Fruit fly (Drosophila melanogaster) whole organism, embryonic: ENCODE measurements around the gene peb.

Experiments used
- ATbp ChIP-seq: fragments of 200-800 bp; sonication (Bioruptor generic); optimal IDR thresholded peaks from 2 replicates; lab custom pipeline; 2017; ENCODE audit warnings: missing biosample characterization, mild to moderate bottlenecking, missing genetic modification characterization, missing genetic modification reagents
- Adf1 ChIP-seq: fragments of 200-800 bp; sonication (Bioruptor generic); IDR thresholded peaks from 2 replicates; pipeline ENCODE4 v1.3.6; 2022; ENCODE audit warnings: missing biosample characterization, missing genetic modification characterization
- Asciz ChIP-seq: fragments of 200-800 bp; sonication (Bioruptor generic); optimal IDR thresholded peaks from 2 replicates; lab custom pipeline; 2017; ENCODE audit warnings: missing biosample characterization, mild to moderate bottlenecking, missing genetic modification characterization, missing genetic modification reagents
- Awh ChIP-seq: fragments of 200-800 bp; sonication (Bioruptor generic); IDR thresholded peaks from 2 replicates; pipeline ENCODE4, ENCODE4 v1.3.6; 2022; ENCODE audit warnings: missing biosample characterization, missing genetic modification characterization
- BEAF-32 ChIP-seq: fragments of 200-800 bp; sonication (Bioruptor generic); optimal IDR thresholded peaks from 3 replicates; lab custom pipeline; 2017; ENCODE audit warnings: missing biosample characterization, missing genetic modification characterization, mild to moderate bottlenecking, moderate library complexity, missing genetic modification reagents
- Bteb2 ChIP-seq: fragments of 200-800 bp; sonication (Bioruptor generic); optimal IDR thresholded peaks from 2 replicates; lab custom pipeline; 2016; ENCODE audit warnings: missing biosample characterization, missing genetic modification characterization
- CG12769 ChIP-seq: fragments of 200-800 bp; sonication (Bioruptor generic); optimal IDR thresholded peaks from 2 replicates; lab custom pipeline; 2019; ENCODE audit warnings: missing biosample characterization, mild to moderate bottlenecking, missing genetic modification characterization, moderate library complexity
- CG17385 ChIP-seq: fragments of 200-800 bp; sonication (Bioruptor generic); optimal IDR thresholded peaks from 3 replicates; lab custom pipeline; 2018; ENCODE audit warnings: missing biosample characterization, mild to moderate bottlenecking, missing genetic modification characterization
- CG17612 ChIP-seq: fragments of 200-800 bp; sonication (Bioruptor generic); IDR thresholded peaks from 2 replicates; pipeline ENCODE4 v1.3.6; 2022; ENCODE audit warnings: missing biosample characterization, missing genetic modification characterization
- CG2199 ChIP-seq: fragments of 200-800 bp; sonication (Bioruptor generic); IDR thresholded peaks from 3 replicates; pipeline ENCODE4 v1.3.6; 2022; ENCODE audit warnings: missing biosample characterization, missing genetic modification characterization
- CG2678 ChIP-seq: fragments of 200-800 bp; sonication (Bioruptor generic); optimal IDR thresholded peaks from 3 replicates; lab custom pipeline; 2019; ENCODE audit warnings: missing biosample characterization, mild to moderate bottlenecking, missing genetic modification characterization, moderate library complexity
- CG32767 ChIP-seq: fragments of 200-800 bp; sonication (Bioruptor generic); IDR thresholded peaks from 2 replicates; pipeline ENCODE4 v1.3.6; 2022; ENCODE audit warnings: missing biosample characterization, missing genetic modification characterization
- CG34376 ChIP-seq: fragments of 200-800 bp; sonication (Bioruptor generic); optimal IDR thresholded peaks from 2 replicates; lab custom pipeline; 2018; ENCODE audit warnings: missing biosample characterization, mild to moderate bottlenecking, missing genetic modification characterization
- CG34422 ChIP-seq: fragments of 200-800 bp; sonication (Bioruptor generic); IDR thresholded peaks from 3 replicates; pipeline ENCODE4 v1.3.6; 2022; ENCODE audit warnings: missing biosample characterization, missing genetic modification characterization
- CG4360 ChIP-seq: fragments of 200-800 bp; sonication (Bioruptor generic); IDR thresholded peaks from 2 replicates; pipeline ENCODE4 v1.3.6; 2022; ENCODE audit warnings: missing biosample characterization, missing genetic modification characterization
- CG5245 ChIP-seq: fragments of 200-800 bp; sonication (Bioruptor generic); optimal IDR thresholded peaks from 3 replicates; lab custom pipeline; 2016; ENCODE audit warnings: missing biosample characterization, missing genetic modification characterization
- CG6765 ChIP-seq: fragments of 200-800 bp; sonication (Bioruptor generic); optimal IDR thresholded peaks from 3 replicates; lab custom pipeline; 2017; ENCODE audit warnings: missing biosample characterization, mild to moderate bottlenecking, missing genetic modification characterization
- CG7556 ChIP-seq: fragments of 200-800 bp; sonication (Bioruptor generic); optimal IDR thresholded peaks from 2 replicates; lab custom pipeline; 2017; ENCODE audit warnings: missing biosample characterization, mild to moderate bottlenecking, missing genetic modification characterization
- CG9215 ChIP-seq: fragments of 200-800 bp; sonication (Bioruptor generic); IDR thresholded peaks from 2 replicates; pipeline ENCODE4 v1.3.6; 2022; ENCODE audit warnings: missing biosample characterization, missing genetic modification characterization
- CTCF ChIP-seq: fragments of 200-800 bp; sonication (Bioruptor generic); optimal IDR thresholded peaks from 2 replicates; lab custom pipeline; 2017; ENCODE audit warnings: missing biosample characterization, mild to moderate bottlenecking, missing genetic modification characterization, moderate library complexity
- Dip2 ChIP-seq: fragments of 200-800 bp; sonication (Bioruptor generic); IDR thresholded peaks from 2 replicates; pipeline ENCODE4 v1.3.6; 2022; ENCODE audit warnings: missing biosample characterization, missing genetic modification characterization
- HmgZ ChIP-seq: fragments of 200-800 bp; sonication (Bioruptor generic); optimal IDR thresholded peaks from 2 replicates; lab custom pipeline; 2018; ENCODE audit warnings: missing biosample characterization, mild to moderate bottlenecking, missing genetic modification characterization
- Hmr ChIP-seq: fragments of 200-800 bp; sonication (Bioruptor generic); optimal IDR thresholded peaks from 3 replicates; lab custom pipeline; 2017; ENCODE audit warnings: mild to moderate bottlenecking, missing biosample characterization, missing genetic modification reagents, missing genetic modification characterization
- Med ChIP-seq: fragments of 200-800 bp; sonication (Bioruptor generic); peaks from one replicate; lab custom pipeline; 2016; ENCODE audit warnings: missing biosample characterization, missing genetic modification characterization, mild to moderate bottlenecking, inconsistent platforms, moderate library complexity
- NFAT ChIP-seq: fragments of 200-800 bp; sonication (Bioruptor generic); IDR thresholded peaks from 2 replicates; pipeline ENCODE4 v1.3.6; 2022; ENCODE audit warnings: missing biosample characterization, missing genetic modification characterization
- Nf-YB ChIP-seq: fragments of 200-800 bp; sonication (Bioruptor generic); optimal IDR thresholded peaks from 3 replicates; lab custom pipeline; 2019; ENCODE audit warnings: missing biosample characterization, mild to moderate bottlenecking, missing genetic modification characterization, moderate library complexity
- Nf-YC ChIP-seq: fragments of 200-800 bp; optimal IDR thresholded peaks from 3 replicates; lab custom pipeline; 2019; ENCODE audit warnings: missing biosample characterization, mild to moderate bottlenecking, missing genetic modification characterization, moderate library complexity
- PHDP ChIP-seq: fragments of 200-800 bp; sonication (Bioruptor generic); optimal IDR thresholded peaks from 3 replicates; lab custom pipeline; 2018; ENCODE audit warnings: missing biosample characterization, mild to moderate bottlenecking, missing genetic modification characterization, moderate library complexity
- Pdp1 ChIP-seq, 2 experiments: fragments of 200-800 bp; sonication (Bioruptor generic); optimal IDR thresholded peaks; 3 replicates each; lab custom pipeline; 2016; ENCODE audit warnings: missing biosample characterization in 2 of 2, missing genetic modification characterization in 2 of 2, mild to moderate bottlenecking in 1 of 2, moderate library complexity in 1 of 2
- Vsx1 ChIP-seq: fragments of 200-800 bp; sonication (Bioruptor generic); optimal IDR thresholded peaks from 2 replicates; lab custom pipeline; 2017; ENCODE audit warnings: missing biosample characterization, mild to moderate bottlenecking, missing genetic modification characterization, missing genetic modification reagents
- cg ChIP-seq: fragments of 200-800 bp; sonication (Bioruptor generic); optimal IDR thresholded peaks from 3 replicates; lab custom pipeline; 2019; ENCODE audit warnings: missing biosample characterization, mild to moderate bottlenecking, missing genetic modification characterization, moderate library complexity
- chif ChIP-seq, 2 experiments: fragments of 200-800 bp; sonication (Bioruptor generic); optimal IDR thresholded peaks; 3 replicates each; lab custom pipeline; 2016; ENCODE audit warnings: missing biosample characterization in 2 of 2, missing genetic modification characterization in 2 of 2
- chinmo ChIP-seq: fragments of 200-800 bp; sonication (Bioruptor generic); IDR thresholded peaks from 4 replicates; pipeline ENCODE4 v1.3.6; 2022; ENCODE audit warnings: missing biosample characterization, missing genetic modification characterization; ENCODE audit not compliant: partially characterized antibody
- crol ChIP-seq: fragments of 200-800 bp; sonication (Bioruptor generic); IDR thresholded peaks from 2 replicates; pipeline ENCODE4 v1.3.6; 2022; ENCODE audit warnings: missing biosample characterization, missing genetic modification characterization
- dpn ChIP-seq, 2 experiments: fragments of 200-800 bp; sonication (Bioruptor generic); optimal IDR thresholded peaks; 3 replicates each; lab custom pipeline; 2016; ENCODE audit warnings: missing biosample characterization in 2 of 2, missing genetic modification characterization in 2 of 2
- eve ChIP-seq, 2 experiments: fragments of >200 bp; optimal IDR thresholded peaks; 2 replicates each; lab custom pipeline; 2017; ENCODE audit warnings: missing biosample characterization in 2 of 2, missing genetic modification characterization in 2 of 2
- gt ChIP-seq: fragments of 200-800 bp; sonication (Bioruptor generic); IDR thresholded peaks from 2 replicates; pipeline ENCODE4 v1.3.6; 2022; ENCODE audit warnings: missing biosample characterization, missing genetic modification characterization
- kni ChIP-seq: fragments of 200-800 bp; sonication (Bioruptor generic); optimal IDR thresholded peaks from 3 replicates; lab custom pipeline; 2017; ENCODE audit warnings: mild to moderate bottlenecking, missing biosample characterization, missing genetic modification reagents, missing genetic modification characterization
- lov ChIP-seq, 2 experiments: fragments of 200-800 bp in 1 of 2; fragments of >200 bp in 1 of 2; sonication (Bioruptor generic) in 1 of 2; IDR thresholded peaks in 1 of 2; optimal IDR thresholded peaks in 1 of 2; 2 replicates in 1 of 2; 3 replicates in 1 of 2; pipeline versions ENCODE4 v1.3.6 to Lab custom; 2017 to 2022; ENCODE audit warnings: missing biosample characterization in 1 of 2, missing genetic modification characterization in 1 of 2
- luna ChIP-seq: fragments of 200-800 bp; sonication (Bioruptor generic); optimal IDR thresholded peaks from 2 replicates; lab custom pipeline; 2016; ENCODE audit warnings: missing biosample characterization, missing genetic modification characterization
- p53 ChIP-seq: fragments of 200-800 bp; sonication (Bioruptor generic); optimal IDR thresholded peaks from 2 replicates; lab custom pipeline; 2016; ENCODE audit warnings: missing biosample characterization, missing genetic modification characterization
- peb ChIP-seq: fragments of 200-800 bp; sonication (Bioruptor generic); IDR thresholded peaks from 2 replicates; pipeline ENCODE4 v1.3.6; 2022; ENCODE audit warnings: missing biosample characterization, missing genetic modification characterization
- phol ChIP-seq: fragments of 200-800 bp; sonication (Bioruptor generic); optimal IDR thresholded peaks from 3 replicates; lab custom pipeline; 2018; ENCODE audit warnings: missing biosample characterization, mild to moderate bottlenecking, missing genetic modification characterization, moderate library complexity
- psq ChIP-seq: fragments of 200-800 bp; sonication (Bioruptor generic); optimal IDR thresholded peaks from 2 replicates; lab custom pipeline; 2017; ENCODE audit warnings: missing biosample characterization, missing genetic modification characterization
- tna ChIP-seq: fragments of 200-800 bp; sonication (Bioruptor generic); IDR thresholded peaks from 2 replicates; pipeline ENCODE4 v1.3.6; 2022; ENCODE audit warnings: missing biosample characterization, missing genetic modification characterization; ENCODE audit not compliant: partially characterized antibody
- wek ChIP-seq: fragments of 200-800 bp; sonication (Bioruptor generic); optimal IDR thresholded peaks from 3 replicates; lab custom pipeline; 2018; ENCODE audit warnings: missing biosample characterization, mild to moderate bottlenecking, missing genetic modification characterization, moderate library complexity

Gene peb

DNA sequence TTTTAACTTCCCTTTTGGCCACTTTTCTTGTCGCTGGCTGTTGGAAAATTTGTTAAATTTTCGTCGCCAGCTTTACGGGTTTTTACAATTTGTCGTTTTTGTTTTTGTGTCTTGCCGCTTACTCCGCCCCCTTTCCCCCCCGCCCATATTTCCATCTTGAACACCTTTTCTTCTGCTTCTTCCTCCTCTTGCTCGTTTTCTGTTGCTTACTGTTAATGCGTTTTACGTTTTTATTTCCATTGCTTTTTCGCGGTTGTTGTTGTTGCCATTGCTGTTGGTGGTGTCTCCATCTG is 26.6 kb upstream of the peb start:
- TF ChIP-seq CG2199 (GFP tag; lab: Robert Waterston, UW) (no peak), CG2678 (tag; lab: Kevin White, UChicago) (peak; percentile 6), eve (GFP tag; optimal IDR thresholded peaks at IDR 0.05; lab: Kevin White, UChicago) (peak in 1 of 2 experiments; percentile 62), CG17385 (GFP tag; lab: Kevin White, UChicago) (peak; percentile 69), CG4360 (GFP tag; lab: Robert Waterston, UW) (peak; percentile 64; the same call in 1 of the 2 replicates), peb (GFP tag; lab: Robert Waterston, UW) (no peak)

DNA sequence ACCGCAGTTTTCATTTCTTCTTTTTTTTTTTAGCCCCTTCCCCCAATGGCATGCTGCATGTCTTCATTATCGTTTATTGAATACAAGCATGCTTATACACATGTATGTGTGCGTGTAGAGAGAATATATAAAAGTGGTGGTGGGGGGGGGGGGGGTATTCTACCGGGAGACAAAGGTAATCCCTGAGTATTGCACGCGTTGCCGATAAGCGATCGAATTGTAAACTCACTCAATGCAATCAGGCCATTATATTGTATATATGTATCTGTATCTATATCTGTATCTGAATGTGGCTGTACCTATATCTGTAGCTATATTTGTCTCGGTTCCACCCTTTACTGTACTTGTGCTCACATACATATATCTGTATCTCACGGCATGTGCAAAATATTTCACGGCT is 25.1 kb upstream of the peb start:
- peak; percentile 31 for TF ChIP-seq cg (GFP tag; lab: Kevin White, UChicago)
- no peak for TF ChIP-seq PHDP (tag; lab: Kevin White, UChicago)
- 0 out of 2 replicates have a peak, but pooled peaks have one; percentile 30 for TF ChIP-seq crol
- no peak for TF ChIP-seq CG9215

DNA sequence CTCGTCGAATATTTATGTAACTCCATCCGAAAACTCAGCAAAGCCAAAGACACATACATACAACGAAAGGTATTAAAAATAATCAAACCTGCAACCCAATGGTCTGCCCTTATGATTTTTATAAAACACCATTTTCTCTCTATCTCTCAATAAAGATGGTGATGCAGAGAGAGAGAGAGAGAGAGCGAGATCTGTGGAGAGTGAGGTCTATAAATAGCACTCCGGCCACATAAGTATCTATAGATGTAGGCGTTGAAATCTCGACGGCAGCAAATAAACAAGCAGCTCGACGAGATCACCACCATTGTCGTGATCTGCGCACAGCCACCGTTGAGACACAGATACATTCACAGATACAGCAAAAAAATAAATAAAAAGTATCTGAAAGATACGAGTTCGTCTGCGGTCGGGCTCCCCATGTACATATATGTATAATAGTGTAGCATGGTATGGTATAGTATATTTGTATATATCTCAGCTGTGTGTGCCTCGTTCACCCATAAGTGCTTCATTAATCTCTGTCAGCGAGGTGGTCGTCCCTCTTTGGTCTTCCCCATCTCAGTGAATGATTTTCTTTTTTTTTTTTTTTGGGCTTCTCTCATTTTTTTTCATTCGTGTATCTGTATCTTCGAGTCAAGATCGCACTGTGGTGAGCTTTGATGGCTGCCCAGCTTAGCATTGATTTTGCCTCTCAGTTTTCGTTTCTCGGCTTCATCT is 20.7 kb upstream of the peb start:
- TF ChIP-seq CG34376 (GFP tag; lab: Kevin White, UChicago): no peak
- no peak for TF ChIP-seq dpn (GFP tag; optimal IDR thresholded peaks at IDR 0.05; lab: Kevin White, UChicago)
- no peak for TF ChIP-seq chif (GFP tag; optimal IDR thresholded peaks at IDR 0.05; lab: Kevin White, UChicago)
- no peak for TF ChIP-seq gt (GFP tag; lab: Robert Waterston, UW)
- TF ChIP-seq tna: no peak
- no peak for TF ChIP-seq CG5245 (GFP tag; lab: Kevin White, UChicago)
- TF ChIP-seq phol (tag; lab: Kevin White, UChicago): peak; percentile 2
- TF ChIP-seq Bteb2 (GFP tag; lab: Kevin White, UChicago): no peak
- peak; percentile 96 for TF ChIP-seq Nf-YB
- no peak for TF ChIP-seq psq (GFP tag; lab: Kevin White, UChicago)
- TF ChIP-seq Asciz: no peak
- TF ChIP-seq NFAT: no peak
- no peak for TF ChIP-seq luna (GFP tag; lab: Kevin White, UChicago)
- TF ChIP-seq Dip2: no peak
- no peak for TF ChIP-seq CTCF (GFP tag; lab: Kevin White, UChicago)
- TF ChIP-seq CG32767 (GFP tag; lab: Robert Waterston, UW): peak; percentile 54; the same call in 1 of the 2 replicates
- TF ChIP-seq wek (GFP tag; lab: Kevin White, UChicago): no peak
- no peak for TF ChIP-seq BEAF-32
- peak in 1 of 2 experiments; percentile 24 for TF ChIP-seq eve (GFP tag; optimal IDR thresholded peaks at IDR 0.05; lab: Kevin White, UChicago)
- no peak for TF ChIP-seq CG7556 (GFP tag; lab: Kevin White, UChicago)
- peak in 1 of 2 experiments; percentile 9 for TF ChIP-seq Pdp1 (GFP tag; optimal IDR thresholded peaks at IDR 0.05; lab: Kevin White, UChicago)
- 0 out of 4 replicates have a peak, but pooled peaks have one; percentile 30 for TF ChIP-seq chinmo (GFP tag; lab: Robert Waterston, UW)
- no peak for TF ChIP-seq CG17612 (GFP tag; lab: Robert Waterston, UW)
- no peak for TF ChIP-seq Hmr (GFP tag; lab: Kevin White, UChicago)
- peak; percentile 3 for TF ChIP-seq Med (GFP tag; lab: Kevin White, UChicago)
- peak; percentile 19 for TF ChIP-seq kni (GFP tag; lab: Kevin White, UChicago)
- TF ChIP-seq HmgZ: no peak
- TF ChIP-seq ATbp (GFP tag; lab: Kevin White, UChicago): no peak
- TF ChIP-seq CG34422 (GFP tag; lab: Robert Waterston, UW): no peak
- TF ChIP-seq lov (optimal IDR thresholded peaks at IDR 0.05; lab: Kevin White, UChicago): no peak
- no peak for TF ChIP-seq lov (GFP tag; IDR thresholded peaks at IDR 0.05; lab: Robert Waterston, UW)
- TF ChIP-seq Awh (GFP tag; lab: Robert Waterston, UW): no peak
- TF ChIP-seq Vsx1: no peak
- TF ChIP-seq Adf1 (GFP tag; lab: Robert Waterston, UW): peak; percentile 41
- TF ChIP-seq CG4360 (GFP tag; lab: Robert Waterston, UW): no peak
- no peak for TF ChIP-seq p53
- TF ChIP-seq Nf-YC: peak; percentile 91
- peak; percentile 11 for TF ChIP-seq CG12769 (tag; lab: Kevin White, UChicago)
- TF ChIP-seq CG6765 (GFP tag; lab: Kevin White, UChicago): no peak
